Worm (Caenorhabditis elegans) whole organism, young adult: Measurements from ENCODE around the gene Y17G7B.18.

ENCODE experiments used
- B0261.1 ChIP-seq: sonication (generic microtip); optimal IDR thresholded peaks from 2 replicates; lab custom pipeline; 2016; ENCODE audit warnings: mild to moderate bottlenecking, missing genetic modification characterization, moderate library complexity, missing compliant biosample characterization
- F22D6.2 ChIP-seq: sonication (generic microtip); optimal IDR thresholded peaks from 2 replicates; lab custom pipeline; 2016; ENCODE audit warnings: mild to moderate bottlenecking, missing genetic modification characterization, missing compliant biosample characterization
- F33H1.4 ChIP-seq: fragments of 200-800 bp; sonication (Bioruptor generic); IDR thresholded peaks from 2 replicates; pipeline ENCODE4 v1.3.6; 2022; ENCODE audit warnings: missing genetic modification reagents, missing genetic modification characterization, missing compliant biosample characterization
- F39B2.1 ChIP-seq: fragments of 200-800 bp; sonication (Bioruptor generic); IDR thresholded peaks from 2 replicates; pipeline ENCODE4 v1.3.6; 2022; ENCODE audit warnings: missing genetic modification reagents, missing genetic modification characterization, missing compliant biosample characterization
- F55B11.4 ChIP-seq: sonication (generic microtip); optimal IDR thresholded peaks from 2 replicates; lab custom pipeline; 2016; ENCODE audit warnings: missing compliant biosample characterization, missing genetic modification characterization, borderline replicate concordance; ENCODE audit not compliant: insufficient read depth
- F57A8.1 ChIP-seq: fragments of 200-800 bp; sonication (Bioruptor generic); optimal IDR thresholded peaks from 2 replicates; lab custom pipeline; 2018; ENCODE audit warnings: mild to moderate bottlenecking, missing genetic modification characterization, moderate library complexity, missing compliant biosample characterization
- Y53G8AR.9 ChIP-seq: fragments of 200-800 bp; sonication (Bioruptor generic); conservative IDR thresholded peaks from 2 replicates; pipeline ENCODE4 v1.3.6; 2022; ENCODE audit warnings: missing genetic modification reagents, missing genetic modification characterization, missing compliant biosample characterization
- Y79H2A.3 ChIP-seq: fragments of 200-800 bp; sonication (Bioruptor generic); conservative IDR thresholded peaks from 2 replicates; pipeline ENCODE4 v1.3.6; 2022; ENCODE audit warnings: missing genetic modification reagents, missing genetic modification characterization, missing compliant biosample characterization
- akir-1 ChIP-seq: fragments of 200-800 bp; sonication (Bioruptor generic); optimal IDR thresholded peaks from 2 replicates; lab custom pipeline; 2018; ENCODE audit warnings: mild to moderate bottlenecking, missing genetic modification characterization, moderate library complexity, missing compliant biosample characterization
- aptf-3 ChIP-seq: fragments of 200-800 bp; sonication (Bioruptor generic); IDR thresholded peaks from 2 replicates; pipeline ENCODE4 v1.3.6; 2022; ENCODE audit warnings: missing genetic modification characterization, missing compliant biosample characterization
- atf-7 ChIP-seq: sonication (generic microtip); optimal IDR thresholded peaks from 2 replicates; lab custom pipeline; 2017; ENCODE audit warnings: mild to moderate bottlenecking, missing genetic modification characterization, missing compliant biosample characterization
- bed-1 ChIP-seq: fragments of 200-800 bp; sonication (Bioruptor generic); IDR thresholded peaks from 2 replicates; pipeline ENCODE4 v1.3.6; 2022; ENCODE audit warnings: missing genetic modification reagents, missing genetic modification characterization, missing compliant biosample characterization
- ceh-40 ChIP-seq: fragments of 200-800 bp; sonication (Bioruptor generic); IDR thresholded peaks from 2 replicates; pipeline ENCODE4 v1.3.6; 2022; ENCODE audit warnings: missing genetic modification characterization, missing compliant biosample characterization
- egl-18 ChIP-seq: fragments of 200-800 bp; sonication (Bioruptor generic); IDR thresholded peaks from 2 replicates; pipeline ENCODE4 v1.3.6; 2022; ENCODE audit warnings: missing genetic modification reagents, missing genetic modification characterization, missing compliant biosample characterization
- hmg-1.2 ChIP-seq: fragments of 200-800 bp; sonication (Bioruptor generic); IDR thresholded peaks from 2 replicates; pipeline ENCODE4 v1.3.6; 2022; ENCODE audit warnings: missing genetic modification reagents, missing genetic modification characterization, missing compliant biosample characterization
- hmg-20 ChIP-seq: fragments of 200-800 bp; sonication (Bioruptor generic); IDR thresholded peaks from 2 replicates; pipeline ENCODE4 v1.3.6; 2022; ENCODE audit warnings: missing genetic modification reagents, missing genetic modification characterization, missing compliant biosample characterization
- let-607 ChIP-seq, 2 experiments: fragments of 200-800 bp in 1 of 2; sonication (Bioruptor generic) in 1 of 2; sonication (generic microtip) in 1 of 2; optimal IDR thresholded peaks; 2 replicates each; lab custom pipeline; 2016 to 2018; ENCODE audit warnings: mild to moderate bottlenecking in 2 of 2, missing compliant biosample characterization in 2 of 2, missing genetic modification characterization in 2 of 2, moderate library complexity in 2 of 2, missing genotype in 1 of 2
- lin-26 ChIP-seq: fragments of 200-800 bp; sonication (Bioruptor generic); IDR thresholded peaks from 2 replicates; pipeline ENCODE4 v1.3.6; 2022; ENCODE audit warnings: missing genetic modification reagents, missing genetic modification characterization, missing compliant biosample characterization
- madf-3 ChIP-seq: fragments of 200-800 bp; sonication (Bioruptor generic); IDR thresholded peaks from 2 replicates; pipeline ENCODE4 v1.3.6; 2022; ENCODE audit warnings: missing genetic modification reagents, missing genetic modification characterization, missing compliant biosample characterization
- mcd-1 ChIP-seq: fragments of 200-800 bp; sonication (Bioruptor generic); IDR thresholded peaks from 2 replicates; pipeline ENCODE4 v1.3.6; 2022; ENCODE audit warnings: missing genetic modification reagents, missing genetic modification characterization, missing compliant biosample characterization
- nfyb-1 ChIP-seq: fragments of 200-800 bp; sonication (Bioruptor generic); IDR thresholded peaks from 2 replicates; pipeline ENCODE4 v1.3.6; 2022; ENCODE audit warnings: missing genetic modification reagents, missing genetic modification characterization, missing compliant biosample characterization
- nhr-80 ChIP-seq: sonication (generic microtip); optimal IDR thresholded peaks from 2 replicates; lab custom pipeline; 2016; ENCODE audit warnings: missing genetic modification characterization, missing compliant biosample characterization
- nhr-90 ChIP-seq: sonication (generic microtip); optimal IDR thresholded peaks from 2 replicates; lab custom pipeline; 2016; ENCODE audit warnings: missing genotype, mild to moderate bottlenecking, missing genetic modification characterization, missing compliant biosample characterization
- rcor-1 ChIP-seq: fragments of 200-800 bp; sonication (Bioruptor generic); IDR thresholded peaks from 2 replicates; pipeline ENCODE4 v1.3.6; 2022; ENCODE audit warnings: missing genetic modification reagents, missing genetic modification characterization, missing compliant biosample characterization
- snpc-3.4 ChIP-seq: sonication (generic microtip); optimal IDR thresholded peaks from 2 replicates; lab custom pipeline; 2017; ENCODE audit warnings: missing genetic modification characterization, mild to moderate bottlenecking, missing compliant biosample characterization, antibody characterized with exemption, moderate library complexity, missing genotype, missing genetic modification reagents
- sptf-2 ChIP-seq: fragments of 200-800 bp; sonication (Bioruptor generic); optimal IDR thresholded peaks from 2 replicates; lab custom pipeline; 2018; ENCODE audit warnings: mild to moderate bottlenecking, missing genetic modification characterization, missing compliant biosample characterization
- tbp1 ChIP-seq: fragments of 200-800 bp; sonication (Bioruptor generic); optimal IDR thresholded peaks from 2 replicates; lab custom pipeline; 2018; ENCODE audit warnings: mild to moderate bottlenecking, missing genetic modification characterization, missing compliant biosample characterization
- xnd-1 ChIP-seq: sonication (generic microtip); optimal IDR thresholded peaks from 2 replicates; lab custom pipeline; 2016; ENCODE audit warnings: missing genotype, missing genetic modification reagents, missing genetic modification characterization, missing compliant biosample characterization
- zim-3 ChIP-seq: sonication (generic microtip); optimal IDR thresholded peaks from 2 replicates; lab custom pipeline; 2017; ENCODE audit warnings: mild to moderate bottlenecking, missing genetic modification characterization, moderate library complexity, missing compliant biosample characterization
- ztf-18 ChIP-seq: sonication (generic microtip); optimal IDR thresholded peaks from 2 replicates; lab custom pipeline; 2016; ENCODE audit warnings: missing genotype, mild to moderate bottlenecking, missing genetic modification characterization, missing compliant biosample characterization
- ztf-25 ChIP-seq: fragments of 200-800 bp; sonication (Bioruptor generic); IDR thresholded peaks from 2 replicates; pipeline ENCODE4 v1.3.6; 2022; ENCODE audit warnings: missing genetic modification reagents, missing genetic modification characterization, missing compliant biosample characterization
- ztf-28 ChIP-seq: fragments of 200-800 bp; sonication (Bioruptor generic); IDR thresholded peaks from 2 replicates; pipeline ENCODE4 v1.3.6; 2022; ENCODE audit warnings: missing genetic modification reagents, missing genetic modification characterization, missing compliant biosample characterization

Y17G7B.18 gene

DNA sequence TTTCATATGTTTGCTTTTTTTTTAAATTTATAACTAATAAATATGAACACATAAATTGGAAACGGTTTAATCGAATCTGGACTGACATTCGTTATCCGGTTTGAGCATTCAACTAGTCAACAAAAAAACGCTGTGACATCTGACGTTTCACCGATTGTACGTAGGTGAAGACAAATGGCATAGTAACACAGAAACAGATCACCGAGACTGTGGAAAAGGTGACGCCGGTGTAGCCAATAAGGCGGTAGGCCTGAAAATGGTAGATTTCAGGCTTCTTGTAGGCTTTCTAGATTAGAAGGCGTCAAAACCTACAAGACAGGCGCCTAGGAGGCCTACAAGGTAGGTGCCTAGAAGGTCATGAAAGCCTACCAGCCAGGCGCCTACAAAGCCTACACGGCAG, 36.4 kb downstream of the Y17G7B.18 start:
- TF ChIP-seq ztf-25 (peak; percentile 77; the same call in 1 of the 2 replicates), ztf-18 (no peak), rcor-1 (GFP tag; lab: Robert Waterston, UW) (no peak)

DNA sequence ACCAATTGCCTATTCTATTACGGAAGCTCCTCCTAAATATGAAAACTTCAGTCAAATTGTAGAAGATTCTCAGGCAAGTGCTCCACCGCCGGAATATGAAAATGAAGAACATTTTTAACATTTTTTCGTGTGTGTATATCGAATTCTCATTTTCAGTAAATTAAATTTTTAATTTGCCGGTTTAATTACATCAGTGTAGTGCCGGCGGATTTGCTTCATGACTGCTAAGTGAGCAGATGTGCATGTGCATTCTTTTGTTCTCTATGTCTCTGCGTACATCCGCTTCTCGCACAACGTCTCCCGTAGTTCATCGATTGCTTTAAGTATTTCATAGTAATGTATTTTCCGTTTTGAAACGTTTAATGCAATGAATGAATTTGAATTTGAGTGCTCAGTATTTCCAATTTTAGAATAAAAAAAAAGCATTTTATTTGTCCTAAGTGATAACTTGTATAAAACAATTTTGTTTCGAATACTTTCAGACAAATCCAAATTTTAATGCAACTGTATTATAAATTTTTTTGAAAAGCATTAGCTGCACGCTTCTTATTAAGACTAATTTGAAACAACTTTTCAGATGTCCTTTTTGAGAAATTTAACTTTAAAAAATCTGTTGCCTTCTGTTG, 40.1 kb downstream of the Y17G7B.18 start, which contains the start of gene Y17G7B.22:
Gene Y17G7B.22 (plus strand): TSS at position 576 of the 626 bp plus-strand sequence.
- TF ChIP-seq bed-1 (GFP tag; lab: Robert Waterston, UW) (no peak), nhr-90 (tag; lab: Kevin White, UChicago) (no peak), B0261.1 (tag; lab: Kevin White, UChicago) (no peak), Y53G8AR.9 (GFP tag; lab: Robert Waterston, UW) (no peak), hmg-1.2 (GFP tag; lab: Robert Waterston, UW) (no peak), F39B2.1 (GFP tag; lab: Robert Waterston, UW) (no peak), lin-26 (no peak), atf-7 (tag; lab: Kevin White, UChicago) (no peak), egl-18 (GFP tag; lab: Robert Waterston, UW) (no peak), aptf-3 (GFP tag; lab: Robert Waterston, UW) (no peak), akir-1 (GFP tag; lab: Kevin White, UChicago) (no peak), nfyb-1 (no peak), ztf-18 (no peak)

- TF ChIP-seq nhr-80 (tag; lab: Kevin White, UChicago): peak; percentile 28
- no peak for TF ChIP-seq Y79H2A.3 (GFP tag; lab: Robert Waterston, UW)
- no peak for TF ChIP-seq zim-3 (tag; lab: Kevin White, UChicago)
- TF ChIP-seq let-607 (tag; optimal IDR thresholded peaks at IDR 0.05; lab: Kevin White, UChicago): no peak
- TF ChIP-seq mcd-1 (GFP tag; lab: Robert Waterston, UW): no peak
Measured at ce11 chrII:12064680-12065135, 42.9 kb downstream of the Y17G7B.18 start, which contains the start of gene arrd-8. Gene arrd-8, plus strand, starts transcription at chrII:12065085.

DNA sequence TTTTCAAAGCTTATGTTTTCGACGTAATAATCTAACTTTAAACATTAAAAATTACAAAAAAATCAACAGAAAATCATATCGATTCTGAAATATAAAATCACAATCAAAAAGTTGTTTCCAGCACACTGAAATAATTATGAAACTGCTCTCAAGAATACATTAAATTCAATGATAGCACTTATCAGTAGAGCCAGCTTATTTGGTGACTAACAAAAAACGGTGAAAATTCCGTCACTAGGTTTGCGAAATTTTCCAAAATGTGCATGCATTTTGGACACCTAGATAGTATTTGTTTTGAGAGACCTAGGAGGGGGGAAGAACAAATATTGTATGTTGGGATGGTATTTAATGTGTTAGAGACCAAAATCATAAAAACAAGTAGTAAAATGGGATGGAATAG, 44.6 kb downstream of the Y17G7B.18 start:
- TF ChIP-seq F57A8.1 (GFP tag; lab: Kevin White, UChicago) (no peak), nhr-80 (tag; lab: Kevin White, UChicago) (peak; percentile 65)

DNA sequence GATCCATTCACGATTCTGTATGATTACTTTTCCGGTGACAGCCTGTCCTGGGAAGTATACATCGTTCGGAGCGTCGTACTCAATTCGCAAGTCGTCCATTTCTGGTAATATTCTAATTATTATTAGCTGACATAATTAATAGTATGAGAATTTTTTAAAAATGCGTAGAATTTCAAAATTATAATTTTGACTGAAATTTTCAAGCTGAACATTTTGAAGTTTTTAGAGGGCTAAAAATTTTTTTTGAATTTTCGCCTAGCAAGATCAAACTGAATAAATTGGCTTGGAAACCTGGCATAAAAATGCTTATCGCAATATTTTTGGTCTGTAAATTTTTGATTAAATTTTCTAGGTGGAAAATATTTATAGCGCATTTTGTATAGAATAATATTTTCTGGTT, 45.1 kb downstream of the Y17G7B.18 start, which contains the start of gene arrd-7:
Gene arrd-7 (minus strand): TSS at position 101 of the 400 bp plus-strand sequence.
- no peak for TF ChIP-seq xnd-1
- TF ChIP-seq sptf-2 (GFP tag; lab: Kevin White, UChicago): no peak
- TF ChIP-seq snpc-3.4 (tag; lab: Kevin White, UChicago): no peak
- no peak for TF ChIP-seq ceh-40 (GFP tag; lab: Robert Waterston, UW)
- no peak for TF ChIP-seq F55B11.4 (tag; lab: Kevin White, UChicago)
- TF ChIP-seq hmg-20 (GFP tag; lab: Robert Waterston, UW): no peak
- TF ChIP-seq F33H1.4 (GFP tag; lab: Robert Waterston, UW): no peak
- TF ChIP-seq tbp1 (GFP tag; lab: Kevin White, UChicago): no peak
- no peak for TF ChIP-seq F22D6.2 (tag; lab: Kevin White, UChicago)
- TF ChIP-seq ztf-28 (GFP tag; lab: Robert Waterston, UW): no peak
- no peak for TF ChIP-seq madf-3 (GFP tag; lab: Robert Waterston, UW)
